Fruit fly (Drosophila melanogaster): Measurements from ENCODE around the gene CG3330.

Gene CG3330

DNA sequence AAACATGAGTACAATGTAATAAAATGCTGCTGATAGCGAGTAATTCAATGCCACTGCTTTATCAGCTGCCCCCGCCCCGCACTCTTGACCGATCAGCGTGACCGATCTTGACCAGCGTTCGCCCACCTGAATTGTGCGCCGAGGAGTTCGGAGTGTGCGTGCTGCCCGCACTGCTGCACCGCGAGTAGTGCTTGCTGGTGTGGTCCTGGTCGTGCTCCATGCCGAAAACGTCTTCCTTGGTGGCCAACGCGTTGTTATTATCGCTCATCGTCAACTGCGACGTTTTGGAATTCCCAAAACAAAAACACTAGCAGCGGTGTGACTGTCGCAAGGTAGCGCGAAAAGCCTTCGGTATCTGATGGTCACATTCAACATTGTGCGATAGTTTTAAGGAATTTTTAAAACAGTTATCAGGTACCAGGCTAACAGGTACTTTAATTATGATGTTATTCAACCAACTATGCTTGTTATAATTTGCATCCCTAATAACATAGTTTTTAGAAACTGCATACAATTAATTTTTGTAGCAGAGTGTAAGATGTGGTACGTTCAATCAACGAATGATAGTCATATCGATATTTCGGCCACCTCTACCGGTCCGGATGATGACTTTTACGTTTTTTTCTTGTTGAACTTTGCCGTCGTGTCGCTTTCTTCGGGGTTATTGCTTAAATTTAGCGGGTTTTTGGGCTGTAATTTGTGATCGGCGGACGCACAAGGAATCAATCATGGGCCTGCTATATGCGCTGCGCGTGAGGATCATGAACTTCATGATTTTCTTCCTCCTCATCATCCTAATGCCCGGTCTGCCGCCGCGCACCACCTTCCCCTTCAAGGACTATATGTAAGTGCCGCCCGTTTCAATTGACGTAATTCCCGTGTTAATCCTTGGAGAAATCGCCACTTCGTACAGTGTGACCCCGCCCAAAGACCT, 42.2 kb downstream of the CG3330 start, which contains the start of the genes bigmax and Hmu (continued):
- TF ChIP-seq CG1233 (GFP tag; optimal IDR thresholded peaks at IDR 0.05) (peak; percentile 39), CG4617 (GFP tag; optimal IDR thresholded peaks at IDR 0.05; ENCODE audit: borderline replicate concordance) (peak; percentile 85), CG8089 (GFP tag; optimal IDR thresholded peaks at IDR 0.05) (peak; percentile 72), CG14667 (GFP tag; IDR thresholded peaks at IDR 0.05) (peak; percentile 62; the same call in 1 of the 2 replicates), kni (GFP tag; optimal IDR thresholded peaks at IDR 0.05) (peak; percentile 29), CG16863 (GFP tag; optimal IDR thresholded peaks at IDR 0.05) (peak; percentile 81), Fer1 (GFP tag; optimal IDR thresholded peaks at IDR 0.05) (peak; percentile 79), Oli (tag; optimal IDR thresholded peaks at IDR 0.05) (peak; percentile 68), Awh (GFP tag; IDR thresholded peaks at IDR 0.05) (peak; percentile 48; the same call in 1 of the 2 replicates), CG18619 (GFP tag; optimal IDR thresholded peaks at IDR 0.05) (peak; percentile 73), CG14441 (GFP tag; IDR thresholded peaks at IDR 0.05) (peak; percentile 91), B-H1 (GFP tag; IDR thresholded peaks at IDR 0.05) (peak; percentile 74), CG31388 (GFP tag; optimal IDR thresholded peaks at IDR 0.05) (peak; percentile 69), ro (GFP tag; IDR thresholded peaks at IDR 0.05) (peak; percentile 53), chm (GFP tag; IDR thresholded peaks at IDR 0.05) (peak; percentile 81), CG17385 (GFP tag; optimal IDR thresholded peaks at IDR 0.05) (peak; percentile 63), bbx (GFP tag; IDR thresholded peaks at IDR 0.05; ENCODE audit: partially characterized antibody) (peak; percentile 88), CG7271 (tag; optimal IDR thresholded peaks at IDR 0.05) (peak; percentile 63), klu (GFP tag; IDR thresholded peaks at IDR 0.05) (peak; percentile 79), disco-r (GFP tag; optimal IDR thresholded peaks at IDR 0.05) (peak; percentile 61), tap (tag; optimal IDR thresholded peaks at IDR 0.05) (peak; percentile 55), gce (GFP tag; IDR thresholded peaks at IDR 0.05) (peak; percentile 59; the same call in 1 of the 3 replicates), CG17568 (GFP tag; optimal IDR thresholded peaks at IDR 0.05) (no peak), Dfd (GFP tag; optimal IDR thresholded peaks at IDR 0.05) (no peak), corto (GFP tag; optimal IDR thresholded peaks at IDR 0.05) (no peak), CG14965 (GFP tag; optimal IDR thresholded peaks at IDR 0.05; ENCODE audit: borderline replicate concordance) (peak; percentile 65), CG10959 (GFP tag; IDR thresholded peaks at IDR 0.05) (peak; percentile 40; the same call in 1 of the 2 replicates), CG15514 (GFP tag; optimal IDR thresholded peaks at IDR 0.05) (peak; percentile 87), run (tag; optimal IDR thresholded peaks at IDR 0.05) (peak; percentile 14), CG12236 (GFP tag; optimal IDR thresholded peaks at IDR 0.05) (peak; percentile 64), CG1792 (GFP tag; optimal IDR thresholded peaks at IDR 0.05) (peak; percentile 88), CG12219 (GFP tag; optimal IDR thresholded peaks at IDR 0.05) (peak; percentile 51), sug (tag; optimal IDR thresholded peaks at IDR 0.05) (peak; percentile 83), lab (GFP tag; optimal IDR thresholded peaks at IDR 0.05) (peak; percentile 89), pb (GFP tag; optimal IDR thresholded peaks at IDR 0.05) (peak; percentile 63), tx (GFP tag; optimal IDR thresholded peaks at IDR 0.05) (peak; percentile 85), dmrt11E (tag; optimal IDR thresholded peaks at IDR 0.05) (peak; percentile 72), CG15073 (GFP tag; optimal IDR thresholded peaks at IDR 0.05) (no peak), btn (GFP tag; optimal IDR thresholded peaks at IDR 0.05) (no peak), CG30020 (tag; optimal IDR thresholded peaks at IDR 0.05) (peak; percentile 70), Poxn (GFP tag; IDR thresholded peaks at IDR 0.05) (no peak), fu2 (GFP tag; optimal IDR thresholded peaks at IDR 0.05) (peak; percentile 87), H2.0 (GFP tag; IDR thresholded peaks at IDR 0.05) (peak; percentile 86), sisA (GFP tag; IDR thresholded peaks at IDR 0.05) (peak; percentile 83), CG6654 (GFP tag; optimal IDR thresholded peaks at IDR 0.05) (no peak), Nf-YA (GFP tag; IDR thresholded peaks at IDR 0.05) (peak; percentile 45; the same call in 1 of the 2 replicates), ranshi (GFP tag; IDR thresholded peaks at IDR 0.05) (peak; percentile 90), hbn (GFP tag; IDR thresholded peaks at IDR 0.05; ENCODE audit: partially characterized antibody) (peak; percentile 94)

Measured in whole organism, embryonic.